Worm (Caenorhabditis elegans) whole organism, L1 larva: Measurements from ENCODE around the gene Y56A3A.33.
A peak's percentile ranks its signal among the peaks of the same experiment; 100 is the strongest.

Source experiments
- aly-2 ChIP-seq: fragments of 150-350 bp; optimal IDR thresholded peaks from 2 replicates; lab custom pipeline; 2014; ENCODE audit warnings: missing biosample characterization, missing genetic modification characterization
- ama-1 ChIP-seq: fragments of 150-350 bp; optimal IDR thresholded peaks from 2 replicates; lab custom pipeline; 2014
- blmp-1 ChIP-seq: fragments of 150-350 bp; optimal IDR thresholded peaks from 2 replicates; lab custom pipeline; 2014; ENCODE audit warnings: missing biosample characterization, missing genetic modification characterization
- ceh-82 ChIP-seq, 3 experiments: fragments of 150-350 bp in 1 of 3; sonication (generic microtip) in 2 of 3; optimal IDR thresholded peaks; 2 replicates each; lab custom pipeline; 2014 to 2017; ENCODE audit warnings: missing biosample characterization in 3 of 3, missing genetic modification characterization in 3 of 3
- ceh-88 ChIP-seq: fragments of 200-800 bp; sonication (Bioruptor generic); IDR thresholded peaks from 2 replicates; pipeline ENCODE4 v1.3.6; 2022; ENCODE audit warnings: missing genetic modification characterization, missing compliant biosample characterization
- dpl-1 ChIP-seq, 3 experiments: fragments of 150-350 bp in 2 of 3; sonication (generic microtip) in 1 of 3; optimal IDR thresholded peaks; 2 replicates each; lab custom pipeline; 2014 to 2017; ENCODE audit warnings: missing biosample characterization in 3 of 3, missing genetic modification characterization in 3 of 3, missing genetic modification reagents in 3 of 3
- efl-1 ChIP-seq, 4 experiments: fragments of 150-350 bp; optimal IDR thresholded peaks in 3 of 4; peaks in 1 of 4; 1 replicate in 1 of 4; 2 replicates in 3 of 4; lab custom pipeline; 2014; ENCODE audit warnings: missing biosample characterization in 2 of 4, missing genetic modification characterization in 2 of 4, missing genetic modification reagents in 2 of 4
- efl-3 ChIP-seq: fragments of 200-800 bp; sonication (Bioruptor generic); optimal IDR thresholded peaks from 2 replicates; lab custom pipeline; 2018; ENCODE audit warnings: mild to moderate bottlenecking, missing genetic modification characterization, missing compliant biosample characterization
- egl-27 ChIP-seq, 2 experiments: fragments of 150-350 bp in 1 of 2; sonication (generic microtip); optimal IDR thresholded peaks; 3 replicates each; lab custom pipeline; 2017 to 2018; ENCODE audit warnings: missing biosample characterization in 2 of 2, missing genetic modification characterization in 2 of 2, missing genetic modification reagents in 2 of 2
- elt-2 ChIP-seq: sonication (generic microtip); optimal IDR thresholded peaks from 2 replicates; lab custom pipeline; 2016; ENCODE audit warnings: missing genetic modification characterization, mild to moderate bottlenecking, inconsistent platforms, missing compliant biosample characterization, missing genetic modification reagents
- elt-3 ChIP-seq, 6 experiments: fragments of 150-350 bp in 1 of 6; sonication (generic microtip); optimal IDR thresholded peaks; 2 replicates each; lab custom pipeline; 2017 to 2018; ENCODE audit warnings: missing biosample characterization in 6 of 6, missing genetic modification characterization in 6 of 6, inconsistent platforms in 1 of 6
- ets-5 ChIP-seq: fragments of 200-800 bp; sonication (Bioruptor generic); IDR thresholded peaks from 2 replicates; pipeline ENCODE4 v1.3.6; 2022; ENCODE audit warnings: missing genetic modification characterization, missing compliant biosample characterization
- fkh-10 ChIP-seq: sonication (generic microtip); optimal IDR thresholded peaks from 2 replicates; lab custom pipeline; 2017; ENCODE audit warnings: missing biosample characterization, missing genetic modification reagents, missing genetic modification characterization
- grh-1 ChIP-seq: fragments of 200-800 bp; sonication (Bioruptor generic); IDR thresholded peaks from 2 replicates; pipeline ENCODE4 v1.3.6; 2022; ENCODE audit warnings: missing genetic modification reagents, missing genetic modification characterization, missing compliant biosample characterization
- hlh-17 ChIP-seq: fragments of 200-800 bp; sonication (Bioruptor generic); optimal IDR thresholded peaks from 2 replicates; lab custom pipeline; 2018; ENCODE audit warnings: missing genetic modification characterization, mild to moderate bottlenecking, missing compliant biosample characterization, moderate library complexity, borderline replicate concordance
- lin-14 ChIP-seq: fragments of 200-800 bp; sonication (Bioruptor generic); optimal IDR thresholded peaks from 2 replicates; lab custom pipeline; 2018; ENCODE audit warnings: mild to moderate bottlenecking, missing genetic modification characterization, moderate library complexity, missing compliant biosample characterization
- lin-15B ChIP-seq: fragments of 150-350 bp; sonication (generic microtip); optimal IDR thresholded peaks from 3 replicates; lab custom pipeline; 2014; ENCODE audit warnings: missing biosample characterization, missing genetic modification characterization
- lin-35 ChIP-seq, 2 experiments: fragments of 150-350 bp; optimal IDR thresholded peaks; 2 replicates each; lab custom pipeline; 2014; ENCODE audit warnings: missing biosample characterization in 2 of 2, missing genetic modification characterization in 2 of 2, missing genetic modification reagents in 2 of 2
- lsy-2 ChIP-seq, 2 experiments: fragments of 150-350 bp; optimal IDR thresholded peaks; 2 replicates each; lab custom pipeline; 2014; ENCODE audit warnings: missing biosample characterization in 2 of 2, missing genetic modification characterization in 2 of 2
- mdl-1 ChIP-seq, 2 experiments: fragments of 150-350 bp; optimal IDR thresholded peaks; 2 replicates each; lab custom pipeline; 2014 to 2017; ENCODE audit warnings: missing biosample characterization in 2 of 2, missing genetic modification characterization in 2 of 2, inconsistent platforms in 1 of 2
- mef-2 ChIP-seq: fragments of 150-350 bp; optimal IDR thresholded peaks from 2 replicates; lab custom pipeline; 2014; ENCODE audit warnings: missing biosample characterization, missing genetic modification characterization
- nhr-12 ChIP-seq: sonication (generic microtip); optimal IDR thresholded peaks from 2 replicates; lab custom pipeline; 2017; ENCODE audit warnings: missing biosample characterization, missing genetic modification characterization
- nhr-19 ChIP-seq: fragments of 200-800 bp; sonication (Bioruptor generic); conservative IDR thresholded peaks from 2 replicates; pipeline ENCODE4 v1.3.6; 2022; ENCODE audit warnings: missing genetic modification characterization, missing compliant biosample characterization
- nhr-20 ChIP-seq: sonication (generic microtip); optimal IDR thresholded peaks from 2 replicates; lab custom pipeline; 2016; ENCODE audit warnings: mild to moderate bottlenecking, missing genetic modification characterization, missing compliant biosample characterization
- nhr-47 ChIP-seq: sonication (generic microtip); optimal IDR thresholded peaks from 2 replicates; lab custom pipeline; 2016; ENCODE audit warnings: mild to moderate bottlenecking, missing genetic modification characterization, moderate library complexity, missing compliant biosample characterization
- nhr-71 ChIP-seq: sonication (generic microtip); optimal IDR thresholded peaks from 2 replicates; lab custom pipeline; 2016; ENCODE audit warnings: mild to moderate bottlenecking, missing genetic modification characterization, moderate library complexity, missing compliant biosample characterization
- nhr-84 ChIP-seq: sonication (generic microtip); optimal IDR thresholded peaks from 2 replicates; lab custom pipeline; 2017; ENCODE audit warnings: missing biosample characterization, missing genetic modification characterization
- nhr-85 ChIP-seq: sonication (generic microtip); peaks from one replicate; lab custom pipeline; 2016; ENCODE audit warnings: missing genetic modification characterization, inconsistent platforms, missing compliant biosample characterization
- pag-3 ChIP-seq: sonication (generic microtip); optimal IDR thresholded peaks from 2 replicates; lab custom pipeline; 2017; ENCODE audit warnings: missing genetic modification characterization, mild to moderate bottlenecking, missing compliant biosample characterization, antibody characterized with exemption, borderline replicate concordance; ENCODE audit not compliant: insufficient read depth
- pqm-1 ChIP-seq: sonication (generic microtip); optimal IDR thresholded peaks from 3 replicates; lab custom pipeline; 2017; ENCODE audit warnings: missing biosample characterization, missing genetic modification characterization
- rnt-1 ChIP-seq: sonication (generic microtip); optimal IDR thresholded peaks from 2 replicates; lab custom pipeline; 2016; ENCODE audit warnings: mild to moderate bottlenecking, missing genetic modification characterization, moderate library complexity, missing compliant biosample characterization
- skn-1 ChIP-seq: fragments of 150-350 bp; optimal IDR thresholded peaks from 2 replicates; lab custom pipeline; 2014; ENCODE audit warnings: missing biosample characterization, missing genetic modification characterization
- snpc-4 ChIP-seq: fragments of 150-350 bp; optimal IDR thresholded peaks from 2 replicates; lab custom pipeline; 2014; ENCODE audit warnings: missing biosample characterization, missing genetic modification characterization
- snu-23 ChIP-seq: sonication (generic microtip); optimal IDR thresholded peaks from 2 replicates; lab custom pipeline; 2016; ENCODE audit warnings: missing genetic modification characterization, missing compliant biosample characterization
- sptf-1 ChIP-seq: fragments of 150-350 bp; optimal IDR thresholded peaks from 2 replicates; lab custom pipeline; 2014; ENCODE audit warnings: missing biosample characterization, missing genetic modification characterization
- unc-130 ChIP-seq: fragments of 150-350 bp; optimal IDR thresholded peaks from 2 replicates; lab custom pipeline; 2017; ENCODE audit warnings: missing biosample characterization, missing genetic modification characterization, inconsistent platforms
- unc-98 ChIP-seq: fragments of 200-800 bp; sonication (Bioruptor generic); IDR thresholded peaks from 2 replicates; pipeline ENCODE4 v1.3.6; 2022; ENCODE audit warnings: missing genetic modification characterization, missing compliant biosample characterization
- xbp-1 ChIP-seq: sonication (generic microtip); optimal IDR thresholded peaks from 2 replicates; lab custom pipeline; 2016; ENCODE audit warnings: missing genetic modification characterization, missing compliant biosample characterization
- zag-1 ChIP-seq: fragments of 150-350 bp; optimal IDR thresholded peaks from 2 replicates; lab custom pipeline; 2014; ENCODE audit warnings: missing biosample characterization, missing genetic modification characterization

Y56A3A.33 gene

ce11 chrIII:12013054-12013453, 10.3 kb upstream of the Y56A3A.33 start (continued):
- TF ChIP-seq zag-1 (tag; lab: Kevin White, UChicago) (no peak), unc-98 (no peak), pag-3 (tag; lab: Kevin White, UChicago) (no peak), nhr-20 (tag; lab: Kevin White, UChicago) (no peak), snu-23 (GFP tag; lab: Kevin White, UChicago) (peak; percentile 20), dpl-1 (GFP tag; optimal IDR thresholded peaks at IDR 0.05; lab: Kevin White, UChicago) (peak in 1 of 3 experiments; percentile 13), mdl-1 (tag; optimal IDR thresholded peaks at IDR 0.05; lab: Kevin White, UChicago) (no peak)

ce11 chrIII:12009764-12010163, 7.0 kb upstream of the Y56A3A.33 start:
- TF ChIP-seq lin-35 (GFP tag; optimal IDR thresholded peaks at IDR 0.05; lab: Kevin White, UChicago) (peak in 1 of 2 experiments; percentile 51), nhr-71 (tag; lab: Kevin White, UChicago) (peak; percentile 43), mef-2 (no peak), unc-130 (tag; lab: Kevin White, UChicago) (no peak), xbp-1 (tag; lab: Kevin White, UChicago) (peak; percentile 67), ama-1 (lab: Kevin White, UChicago) (no peak), grh-1 (peak; percentile 22; the same call in 1 of the 2 replicates), mdl-1 (tag; optimal IDR thresholded peaks at IDR 0.05; lab: Kevin White, UChicago) (no peak), pag-3 (tag; lab: Kevin White, UChicago) (no peak), nhr-19 (GFP tag; lab: Robert Waterston, UW) (0 out of 2 replicates have a peak, but pooled peaks have one; percentile 18), fkh-10 (no peak), nhr-20 (tag; lab: Kevin White, UChicago) (peak; percentile 60), lin-14 (GFP tag; lab: Kevin White, UChicago) (peak; percentile 64), nhr-84 (tag; lab: Kevin White, UChicago) (no peak), egl-27 (tag; optimal IDR thresholded peaks at IDR 0.05; lab: Kevin White, UChicago) (no peak), snu-23 (GFP tag; lab: Kevin White, UChicago) (peak; percentile 59), ceh-82 (tag; optimal IDR thresholded peaks at IDR 0.05; lab: Kevin White, UChicago) (no peak), rnt-1 (tag; lab: Kevin White, UChicago) (no peak), ets-5 (GFP tag; lab: Robert Waterston, UW) (no peak), elt-3 (tag; optimal IDR thresholded peaks at IDR 0.05; lab: Kevin White, UChicago) (no peak), ceh-88 (GFP tag; lab: Robert Waterston, UW) (no peak), snpc-4 (tag; lab: Kevin White, UChicago) (no peak), efl-1 (optimal IDR thresholded peaks at IDR 0.05; lab: Kevin White, UChicago) (no peak), efl-1 (GFP tag; optimal IDR thresholded peaks at IDR 0.05 in 1 of 2; lab: Kevin White, UChicago) (peak in 1 of 2 experiments; percentile 92), aly-2 (tag; lab: Kevin White, UChicago) (no peak), efl-3 (GFP tag; lab: Kevin White, UChicago) (no peak), nhr-85 (tag; lab: Kevin White, UChicago) (peak; percentile 94), nhr-12 (tag; lab: Kevin White, UChicago) (no peak), nhr-47 (tag; lab: Kevin White, UChicago) (peak; percentile 7), lsy-2 (tag; optimal IDR thresholded peaks at IDR 0.05; lab: Kevin White, UChicago) (peak in 1 of 2 experiments; percentile 34), pqm-1 (tag; lab: Kevin White, UChicago) (no peak), blmp-1 (tag; lab: Kevin White, UChicago) (peak; percentile 30)

ce11 chrIII:12009321-12009720, 6.6 kb upstream of the Y56A3A.33 start:
- no peak for TF ChIP-seq lin-15B (tag; lab: Kevin White, UChicago)
- no peak for TF ChIP-seq hlh-17
- TF ChIP-seq elt-2, result no peak
- no peak for TF ChIP-seq ets-5 (GFP tag; lab: Robert Waterston, UW)
- no peak for TF ChIP-seq xbp-1 (tag; lab: Kevin White, UChicago)
- TF ChIP-seq skn-1, result no peak
- no peak for TF ChIP-seq sptf-1 (tag; lab: Kevin White, UChicago)
- TF ChIP-seq, all 84 proteins: peak for 0
